Fruit fly (Drosophila melanogaster): Measurements from ENCODE around the gene CG15357.

Gene CG15357

dm6 chr2L:1927406-1927805 lies 18.1 kb downstream of the CG15357 start (continued):
- TF ChIP-seq Bteb2 (GFP tag; optimal IDR thresholded peaks at IDR 0.05): no peak
- TF ChIP-seq sc (optimal IDR thresholded peaks at IDR 0.05): no peak
- TF ChIP-seq sc (GFP tag; optimal IDR thresholded peaks at IDR 0.05): no peak
- TF ChIP-seq Optix (GFP tag; IDR thresholded peaks at IDR 0.05): no peak
- no peak for TF ChIP-seq CG10979 (tag; optimal IDR thresholded peaks at IDR 0.05)
- TF ChIP-seq CG10565 (GFP tag; optimal IDR thresholded peaks at IDR 0.05): no peak
- no peak for TF ChIP-seq CG7372 (GFP tag; IDR thresholded peaks at IDR 0.05)
- TF ChIP-seq Rfx (GFP tag; IDR thresholded peaks at IDR 0.05): no peak
- no peak for TF ChIP-seq tap (tag; optimal IDR thresholded peaks at IDR 0.05)
- TF ChIP-seq Med (GFP tag): peak; percentile 44
- no peak for TF ChIP-seq CG30403 (GFP tag; optimal IDR thresholded peaks at IDR 0.05)
- TF ChIP-seq CG18011 (GFP tag; optimal IDR thresholded peaks at IDR 0.05): no peak
- TF ChIP-seq otp (GFP tag; IDR thresholded peaks at IDR 0.05): no peak
- TF ChIP-seq zfh1 (GFP tag; IDR thresholded peaks at IDR 0.05): no peak
- no peak for TF ChIP-seq pfk (GFP tag; optimal IDR thresholded peaks at IDR 0.05)
- TF ChIP-seq vvl (GFP tag; IDR thresholded peaks at IDR 0.05): peak; percentile 39; the same call in 1 of the 2 replicates
- 0 out of 4 replicates have a peak, but pooled peaks have one; percentile 45 for TF ChIP-seq chinmo (GFP tag; IDR thresholded peaks at IDR 0.05; ENCODE audit: partially characterized antibody)
- no peak for TF ChIP-seq Ptx1 (GFP tag; IDR thresholded peaks at IDR 0.05)
- TF ChIP-seq Six4 (GFP tag; optimal IDR thresholded peaks at IDR 0.05): no peak
- TF ChIP-seq Ets97D (GFP tag; optimal IDR thresholded peaks at IDR 0.05): no peak

dm6 chr2L:1925917-1926864 lies 19.3 kb downstream of the CG15357 start:
- TF ChIP-seq YL-1 (GFP tag; optimal IDR thresholded peaks at IDR 0.05): no peak
- no peak for TF ChIP-seq HmgZ (tag; optimal IDR thresholded peaks at IDR 0.05)
- TF ChIP-seq btn (GFP tag; optimal IDR thresholded peaks at IDR 0.05): no peak
- no peak for TF ChIP-seq caup (GFP tag; optimal IDR thresholded peaks at IDR 0.05; ENCODE audit: severe bottlenecking)
- no peak for TF ChIP-seq CG15696 (tag; optimal IDR thresholded peaks at IDR 0.05)
- peak; percentile 50 for TF ChIP-seq abd-A (tag; optimal IDR thresholded peaks at IDR 0.05)
- peak; percentile 63; the same call in 1 of the 2 replicates for TF ChIP-seq HLH3B (GFP tag; IDR thresholded peaks at IDR 0.05)
- peak; percentile 31 for TF ChIP-seq trem (tag; optimal IDR thresholded peaks at IDR 0.05)
- TF ChIP-seq bowl (GFP tag; IDR thresholded peaks at IDR 0.05): no peak
- TF ChIP-seq CG8089 (GFP tag; optimal IDR thresholded peaks at IDR 0.05): no peak
- no peak for TF ChIP-seq Ravus (GFP tag; IDR thresholded peaks at IDR 0.05)
- no peak for TF ChIP-seq Deaf1 (tag; optimal IDR thresholded peaks at IDR 0.05)
- no peak for TF ChIP-seq lilli (GFP tag; optimal IDR thresholded peaks at IDR 0.05)
- no peak for TF ChIP-seq CG11456 (GFP tag; IDR thresholded peaks at IDR 0.05)
- TF ChIP-seq CG4424 (GFP tag; optimal IDR thresholded peaks at IDR 0.05): peak; percentile 55
- TF ChIP-seq CG18619 (GFP tag; optimal IDR thresholded peaks at IDR 0.05): no peak
- TF ChIP-seq CG2875 (GFP tag; optimal IDR thresholded peaks at IDR 0.05): peak; percentile 7
- no peak for TF ChIP-seq MTF-1 (GFP tag; optimal IDR thresholded peaks at IDR 0.05; ENCODE audit: borderline replicate concordance)
- peak; percentile 31 for TF ChIP-seq lab (GFP tag; optimal IDR thresholded peaks at IDR 0.05)
- no peak for TF ChIP-seq Trl (optimal IDR thresholded peaks at IDR 0.05)
- no peak for TF ChIP-seq Trl (GFP tag; optimal IDR thresholded peaks at IDR 0.05)
- no peak for TF ChIP-seq CG17385 (GFP tag; optimal IDR thresholded peaks at IDR 0.05)
- peak; percentile 65 for TF ChIP-seq sisA (GFP tag; IDR thresholded peaks at IDR 0.05)
- no peak for TF ChIP-seq CG6654 (GFP tag; optimal IDR thresholded peaks at IDR 0.05)
- no peak for TF ChIP-seq Hr78 (GFP tag; optimal IDR thresholded peaks at IDR 0.05)
- no peak for TF ChIP-seq CG31365 (tag; optimal IDR thresholded peaks at IDR 0.05)
- TF ChIP-seq cg (GFP tag; optimal IDR thresholded peaks at IDR 0.05): no peak
- TF ChIP-seq PHDP (tag; optimal IDR thresholded peaks at IDR 0.05): no peak
- no peak for TF ChIP-seq CG10147 (GFP tag; optimal IDR thresholded peaks at IDR 0.05)
